Fruit fly (Drosophila melanogaster) whole organism, embryonic: ENCODE results near the gene CG3625.

Experiments
- Atf6 ChIP-seq: fragments of 200-800 bp; sonication (Bioruptor generic); IDR thresholded peaks from 2 replicates; pipeline ENCODE4 v1.3.6; 2022; ENCODE audit warnings: missing biosample characterization, missing genetic modification characterization
- Awh ChIP-seq: fragments of 200-800 bp; sonication (Bioruptor generic); IDR thresholded peaks from 2 replicates; pipeline ENCODE4, ENCODE4 v1.3.6; 2022; ENCODE audit warnings: missing biosample characterization, missing genetic modification characterization
- CG10565 ChIP-seq: fragments of 200-800 bp; sonication (Bioruptor generic); optimal IDR thresholded peaks from 3 replicates; lab custom pipeline; 2016; ENCODE audit warnings: missing biosample characterization, mild to moderate bottlenecking, missing genetic modification characterization
- CG11247 ChIP-seq: fragments of 200-800 bp; sonication (Bioruptor generic); IDR thresholded peaks from 2 replicates; pipeline ENCODE4 v1.3.6; 2022; ENCODE audit warnings: missing biosample characterization, missing genetic modification characterization
- CG11504 ChIP-seq: fragments of 200-800 bp; sonication (Bioruptor generic); optimal IDR thresholded peaks from 3 replicates; lab custom pipeline; 2019; ENCODE audit warnings: missing biosample characterization, mild to moderate bottlenecking, missing genetic modification characterization, moderate library complexity
- CG13287 ChIP-seq: fragments of 200-800 bp; sonication (Bioruptor generic); IDR thresholded peaks from 2 replicates; pipeline ENCODE4 v1.3.6; 2022; ENCODE audit warnings: missing biosample characterization, missing genetic modification characterization; ENCODE audit not compliant: partially characterized antibody
- CG13424 ChIP-seq: fragments of 200-800 bp; sonication (Bioruptor generic); optimal IDR thresholded peaks from 2 replicates; lab custom pipeline; 2019; ENCODE audit warnings: missing biosample characterization, mild to moderate bottlenecking, missing genetic modification characterization, moderate library complexity
- CG15601 ChIP-seq: fragments of 200-800 bp; sonication (Bioruptor generic); optimal IDR thresholded peaks from 3 replicates; lab custom pipeline; 2019; ENCODE audit warnings: missing biosample characterization, mild to moderate bottlenecking, missing genetic modification characterization, moderate library complexity
- CG1603 ChIP-seq: fragments of 200-800 bp; sonication (Bioruptor generic); optimal IDR thresholded peaks from 2 replicates; lab custom pipeline; 2019; ENCODE audit warnings: missing biosample characterization, mild to moderate bottlenecking, missing genetic modification characterization, moderate library complexity
- CG16779 ChIP-seq: fragments of 200-800 bp; sonication (Bioruptor generic); IDR thresholded peaks from 2 replicates; pipeline ENCODE4 v1.3.6; 2022; ENCODE audit warnings: missing biosample characterization, missing genetic modification characterization
- CG16813 ChIP-seq: fragments of 200-800 bp; sonication (Bioruptor generic); IDR thresholded peaks from 3 replicates; pipeline ENCODE4 v1.3.6; 2022; ENCODE audit warnings: missing biosample characterization, missing genetic modification characterization; ENCODE audit not compliant: partially characterized antibody
- CG30020 ChIP-seq: fragments of 200-800 bp; optimal IDR thresholded peaks from 2 replicates; lab custom pipeline; 2019; ENCODE audit warnings: missing biosample characterization, mild to moderate bottlenecking, missing genetic modification characterization, moderate library complexity
- CG31365 ChIP-seq: fragments of 200-800 bp; sonication (Bioruptor generic); optimal IDR thresholded peaks from 2 replicates; lab custom pipeline; 2018; ENCODE audit warnings: missing biosample characterization, mild to moderate bottlenecking, missing genetic modification characterization
- CG32532 ChIP-seq: fragments of 200-800 bp; sonication (Bioruptor generic); IDR thresholded peaks from 2 replicates; pipeline ENCODE4 v1.3.6; 2022; ENCODE audit warnings: missing biosample characterization, missing genetic modification characterization
- CG33213 ChIP-seq: fragments of 200-800 bp; sonication (Bioruptor generic); optimal IDR thresholded peaks from 3 replicates; lab custom pipeline; 2016; ENCODE audit warnings: missing biosample characterization, missing genetic modification characterization
- CG4424 ChIP-seq: fragments of 200-800 bp; sonication (Bioruptor generic); optimal IDR thresholded peaks from 3 replicates; lab custom pipeline; 2016; ENCODE audit warnings: missing biosample characterization, missing genetic modification characterization
- CG4617 ChIP-seq: fragments of 200-800 bp; sonication (Bioruptor generic); optimal IDR thresholded peaks from 3 replicates; lab custom pipeline; 2016; ENCODE audit warnings: missing biosample characterization, missing genetic modification characterization, borderline replicate concordance
- CG4854 ChIP-seq: fragments of 200-800 bp; sonication (Bioruptor generic); optimal IDR thresholded peaks from 2 replicates; lab custom pipeline; 2016; ENCODE audit warnings: missing biosample characterization, missing genetic modification characterization, inconsistent platforms
- CG6175 ChIP-seq: fragments of 200-800 bp; sonication (Bioruptor generic); IDR thresholded peaks from 3 replicates; pipeline ENCODE4 v1.3.6; 2022; ENCODE audit warnings: missing biosample characterization, missing genetic modification characterization
- CG6765 ChIP-seq: fragments of 200-800 bp; sonication (Bioruptor generic); optimal IDR thresholded peaks from 3 replicates; lab custom pipeline; 2017; ENCODE audit warnings: missing biosample characterization, mild to moderate bottlenecking, missing genetic modification characterization
- CG7963 ChIP-seq: fragments of 200-800 bp; sonication (Bioruptor generic); IDR thresholded peaks from 3 replicates; pipeline ENCODE4 v1.3.6; 2022; ENCODE audit warnings: missing biosample characterization, missing genetic modification characterization; ENCODE audit not compliant: partially characterized antibody
- CG8089 ChIP-seq: fragments of 200-800 bp; sonication (Bioruptor generic); optimal IDR thresholded peaks from 3 replicates; lab custom pipeline; 2016; ENCODE audit warnings: missing biosample characterization, missing genetic modification characterization
- CG9215 ChIP-seq: fragments of 200-800 bp; sonication (Bioruptor generic); IDR thresholded peaks from 2 replicates; pipeline ENCODE4 v1.3.6; 2022; ENCODE audit warnings: missing biosample characterization, missing genetic modification characterization
- Dek ChIP-seq: fragments of 200-800 bp; sonication (Bioruptor generic); optimal IDR thresholded peaks from 3 replicates; lab custom pipeline; 2019; ENCODE audit warnings: missing biosample characterization, mild to moderate bottlenecking, missing genetic modification characterization, moderate library complexity
- E2f1 ChIP-seq: fragments of 200-800 bp; sonication (Bioruptor generic); IDR thresholded peaks from 2 replicates; pipeline ENCODE4 v1.3.6; 2022; ENCODE audit warnings: missing biosample characterization, missing genetic modification characterization
- HLH54F ChIP-seq: fragments of 200-800 bp; sonication (Bioruptor generic); optimal IDR thresholded peaks from 3 replicates; lab custom pipeline; 2016; ENCODE audit warnings: missing biosample characterization, missing genetic modification characterization
- HmgZ ChIP-seq: fragments of 200-800 bp; sonication (Bioruptor generic); optimal IDR thresholded peaks from 2 replicates; lab custom pipeline; 2018; ENCODE audit warnings: missing biosample characterization, mild to moderate bottlenecking, missing genetic modification characterization
- Max ChIP-seq: fragments of 200-800 bp; sonication (Bioruptor generic); optimal IDR thresholded peaks from 2 replicates; lab custom pipeline; 2016; ENCODE audit warnings: missing biosample characterization, mild to moderate bottlenecking, missing genetic modification characterization
- Med ChIP-seq: fragments of 200-800 bp; sonication (Bioruptor generic); peaks from one replicate; lab custom pipeline; 2016; ENCODE audit warnings: missing biosample characterization, missing genetic modification characterization, mild to moderate bottlenecking, inconsistent platforms, moderate library complexity
- Myb ChIP-seq: fragments of 200-800 bp; sonication (Bioruptor generic); optimal IDR thresholded peaks from 2 replicates; lab custom pipeline; 2016; ENCODE audit warnings: missing biosample characterization, missing genetic modification characterization
- Oli ChIP-seq: fragments of 200-800 bp; sonication (Bioruptor generic); optimal IDR thresholded peaks from 2 replicates; lab custom pipeline; 2018; ENCODE audit warnings: missing biosample characterization, mild to moderate bottlenecking, missing genetic modification characterization, moderate library complexity
- Opbp ChIP-seq: fragments of 200-800 bp; sonication (Bioruptor generic); IDR thresholded peaks from 3 replicates; pipeline ENCODE4 v1.3.6; 2022; ENCODE audit warnings: missing biosample characterization, missing genetic modification characterization; ENCODE audit not compliant: partially characterized antibody
- Scr ChIP-seq: fragments of 200-800 bp; sonication (Bioruptor generic); IDR thresholded peaks from 2 replicates; pipeline ENCODE4 v1.3.6; 2022; ENCODE audit warnings: missing biosample characterization, missing genetic modification characterization; ENCODE audit not compliant: partially characterized antibody
- Sry-δ ChIP-seq: fragments of 200-800 bp; sonication (Bioruptor generic); optimal IDR thresholded peaks from 2 replicates; lab custom pipeline; 2016; ENCODE audit warnings: missing biosample characterization, missing genetic modification characterization
- TFAM ChIP-seq: fragments of 200-800 bp; sonication (Bioruptor generic); optimal IDR thresholded peaks from 2 replicates; lab custom pipeline; 2017; ENCODE audit warnings: missing biosample characterization, missing genetic modification characterization, inconsistent platforms
- Tbp ChIP-seq: fragments of >200 bp; optimal IDR thresholded peaks from 2 replicates; lab custom pipeline; 2018; ENCODE audit warnings: missing biosample characterization, missing genetic modification characterization
- amos ChIP-seq: fragments of 200-800 bp; sonication (Bioruptor generic); IDR thresholded peaks from 2 replicates; pipeline ENCODE4 v1.3.6; 2022; ENCODE audit warnings: missing biosample characterization, missing genetic modification characterization; ENCODE audit not compliant: partially characterized antibody
- dm ChIP-seq: fragments of 200-800 bp; sonication (Bioruptor generic); optimal IDR thresholded peaks from 3 replicates; lab custom pipeline; 2016; ENCODE audit warnings: missing biosample characterization, missing genetic modification characterization
- esg ChIP-seq: fragments of 200-800 bp; sonication (Bioruptor generic); conservative IDR thresholded peaks from 2 replicates; pipeline ENCODE4 v1.3.6; 2022; ENCODE audit warnings: missing biosample characterization, missing genetic modification characterization
- eyg ChIP-seq: fragments of 200-800 bp; sonication (Bioruptor generic); optimal IDR thresholded peaks from 3 replicates; lab custom pipeline; 2016; ENCODE audit warnings: missing biosample characterization, missing genetic modification characterization
- fd102C ChIP-seq: fragments of 200-800 bp; sonication (Bioruptor generic); optimal IDR thresholded peaks from 2 replicates; lab custom pipeline; 2018; ENCODE audit warnings: missing biosample characterization, mild to moderate bottlenecking, missing genetic modification characterization, moderate library complexity
- fru ChIP-seq: fragments of >200 bp; optimal IDR thresholded peaks from 2 replicates; lab custom pipeline; 2017
- grn ChIP-seq: fragments of 200-800 bp; sonication (Bioruptor generic); optimal IDR thresholded peaks from 3 replicates; lab custom pipeline; 2017; ENCODE audit warnings: missing biosample characterization, missing genetic modification characterization
- hkb ChIP-seq, 2 experiments: fragments of 200-800 bp in 1 of 2; fragments of >200 bp in 1 of 2; sonication (Bioruptor generic) in 1 of 2; IDR thresholded peaks in 1 of 2; optimal IDR thresholded peaks in 1 of 2; 2 replicates each; pipeline versions ENCODE4 v1.3.6 to Lab custom; 2017 to 2022; ENCODE audit warnings: missing biosample characterization in 1 of 2, missing genetic modification characterization in 1 of 2
- lbe ChIP-seq: fragments of 200-800 bp; sonication (Bioruptor generic); optimal IDR thresholded peaks from 2 replicates; lab custom pipeline; 2016; ENCODE audit warnings: missing biosample characterization, mild to moderate bottlenecking, missing genetic modification characterization
- org-1 ChIP-seq: fragments of 200-800 bp; sonication (Bioruptor generic); optimal IDR thresholded peaks from 2 replicates; lab custom pipeline; 2017; ENCODE audit warnings: missing biosample characterization, missing genetic modification characterization
- pum ChIP-seq: fragments of 200-800 bp; sonication (Bioruptor generic); optimal IDR thresholded peaks from 2 replicates; lab custom pipeline; 2016; ENCODE audit warnings: missing biosample characterization, missing genetic modification characterization
- row ChIP-seq: fragments of 200-800 bp; sonication (Bioruptor generic); IDR thresholded peaks from 3 replicates; pipeline ENCODE4 v1.3.6; 2022; ENCODE audit warnings: missing biosample characterization, missing genetic modification characterization
- tap ChIP-seq: fragments of 200-800 bp; optimal IDR thresholded peaks from 3 replicates; lab custom pipeline; 2019; ENCODE audit warnings: missing biosample characterization, mild to moderate bottlenecking, missing genetic modification characterization, moderate library complexity
- zen2 ChIP-seq: fragments of 200-800 bp; sonication (Bioruptor generic); IDR thresholded peaks from 3 replicates; pipeline ENCODE4 v1.3.6; 2022; ENCODE audit warnings: missing biosample characterization, missing genetic modification characterization; ENCODE audit not compliant: partially characterized antibody

CG3625 gene

dm6 chr2L:252174-252573, 39.4 kb downstream of the CG3625 start, which contains the start of gene Rpp30 (continued):
- TF ChIP-seq CG4854 (GFP tag; lab: Kevin White, UChicago) (no peak), Myb (GFP tag; lab: Kevin White, UChicago) (peak; percentile 69), esg (GFP tag; lab: Robert Waterston, UW) (no peak), CG30020 (tag; lab: Kevin White, UChicago) (no peak), dm (GFP tag; lab: Kevin White, UChicago) (peak; percentile 89), CG31365 (no peak), Awh (GFP tag; lab: Robert Waterston, UW) (no peak), CG10565 (no peak), CG8089 (GFP tag; lab: Kevin White, UChicago) (no peak), fd102C (no peak), CG11504 (peak; percentile 22), pum (GFP tag; lab: Kevin White, UChicago) (no peak), TFAM (no peak), CG16779 (GFP tag; lab: Robert Waterston, UW) (no peak), CG32532 (no peak), CG13287 (peak; percentile 63), CG4424 (GFP tag; lab: Kevin White, UChicago) (no peak), lbe (GFP tag; lab: Kevin White, UChicago) (no peak), HLH54F (GFP tag; lab: Kevin White, UChicago) (no peak), Sry-δ (peak; percentile 32), CG13424 (tag; lab: Kevin White, UChicago) (no peak), CG4617 (GFP tag; lab: Kevin White, UChicago) (peak; percentile 40), CG6175 (GFP tag; lab: Robert Waterston, UW) (no peak), Atf6 (GFP tag; lab: Robert Waterston, UW) (no peak), Tbp (no peak), Dek (tag; lab: Kevin White, UChicago) (peak; percentile 22), Scr (GFP tag; lab: Robert Waterston, UW) (peak; percentile 22; the same call in 1 of the 2 replicates), CG7963 (no peak), CG6765 (no peak), Med (GFP tag; lab: Kevin White, UChicago) (peak; percentile 61), CG33213 (GFP tag; lab: Kevin White, UChicago) (peak; percentile 10), HmgZ (tag; lab: Kevin White, UChicago) (peak; percentile 49), CG16813 (no peak), Opbp (GFP tag; lab: Robert Waterston, UW) (peak; percentile 59; the same call in 2 of the 3 replicates), hkb (optimal IDR thresholded peaks at IDR 0.05; lab: Kevin White, UChicago) (peak; percentile 56), hkb (GFP tag; IDR thresholded peaks at IDR 0.05; lab: Robert Waterston, UW) (no peak), grn (no peak), fru (lab: Kevin White, UChicago) (no peak), Oli (tag; lab: Kevin White, UChicago) (no peak), org-1 (GFP tag; lab: Kevin White, UChicago) (no peak), CG9215 (GFP tag; lab: Robert Waterston, UW) (no peak), E2f1 (GFP tag; lab: Robert Waterston, UW) (no peak), CG15601 (tag; lab: Kevin White, UChicago) (peak; percentile 53), Max (peak; percentile 60), CG11247 (no peak), amos (GFP tag; lab: Robert Waterston, UW) (peak; percentile 27; the same call in 1 of the 2 replicates), tap (no peak), row (GFP tag; lab: Robert Waterston, UW) (peak; percentile 20; the same call in 1 of the 3 replicates), eyg (GFP tag; lab: Kevin White, UChicago) (no peak), CG1603 (tag; lab: Kevin White, UChicago) (peak; percentile 1), zen2 (GFP tag; lab: Robert Waterston, UW) (0 out of 3 replicates have a peak, but pooled peaks have one; percentile 3)
